Fruit fly (Drosophila melanogaster): ENCODE measurements around the gene CG31668.
A peak's percentile ranks its signal among the peaks of the same experiment; 100 is the strongest.

CG31668 gene

DNA sequence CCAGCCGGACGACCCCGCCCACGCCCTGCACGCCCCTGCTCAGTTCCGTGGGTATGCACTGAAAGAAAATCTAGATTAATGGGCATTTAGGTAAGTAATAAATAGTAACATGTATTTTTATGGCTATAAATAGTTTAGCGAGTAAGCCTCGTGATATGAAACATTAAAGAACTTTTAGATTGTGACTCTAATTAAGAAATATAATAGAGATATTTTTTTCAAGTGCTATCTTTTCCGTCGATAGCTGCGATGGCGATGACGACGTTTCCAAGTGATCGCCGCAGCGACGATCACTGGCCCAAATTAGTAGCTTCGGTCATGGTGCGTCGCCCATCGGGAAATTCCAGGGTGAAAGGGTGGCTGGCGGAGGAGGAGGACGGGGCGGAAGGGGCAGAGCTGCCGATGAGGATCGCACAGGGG lies 25.8 kb downstream of the CG31668 start (continued):
- TF ChIP-seq ash1 (GFP tag; optimal IDR thresholded peaks at IDR 0.05) (no peak), CG6254 (GFP tag; optimal IDR thresholded peaks at IDR 0.05) (peak; percentile 84), bigmax (GFP tag; optimal IDR thresholded peaks at IDR 0.05) (no peak), CG11085 (GFP tag; IDR thresholded peaks at IDR 0.05) (peak; percentile 63; the same call in 1 of the 2 replicates), CG14050 (GFP tag; IDR thresholded peaks at IDR 0.05) (peak; percentile 80), CG15479 (GFP tag; optimal IDR thresholded peaks at IDR 0.05) (no peak), Bteb2 (GFP tag; optimal IDR thresholded peaks at IDR 0.05) (peak; percentile 58), CG9932 (GFP tag; IDR thresholded peaks at IDR 0.05) (peak; percentile 73), fu2 (GFP tag; optimal IDR thresholded peaks at IDR 0.05) (no peak), Ssrp (tag; optimal IDR thresholded peaks at IDR 0.05) (peak; percentile 93), CG11456 (GFP tag; IDR thresholded peaks at IDR 0.05) (peak; percentile 86), vvl (GFP tag; IDR thresholded peaks at IDR 0.05) (peak; percentile 96), CoRest (tag; optimal IDR thresholded peaks at IDR 0.05) (peak; percentile 86), zfh2 (GFP tag; optimal IDR thresholded peaks at IDR 0.05) (peak; percentile 9), vnd (GFP tag; IDR thresholded peaks at IDR 0.05; ENCODE audit: partially characterized antibody) (no peak), CG12659 (GFP tag; optimal IDR thresholded peaks at IDR 0.05) (peak; percentile 72), CG9215 (GFP tag; IDR thresholded peaks at IDR 0.05) (peak; percentile 66), lola (GFP tag; optimal IDR thresholded peaks at IDR 0.05) (peak in 1 of 3 experiments; percentile 93), H15 (GFP tag; IDR thresholded peaks at IDR 0.05) (peak; percentile 88), z (GFP tag; IDR thresholded peaks at IDR 0.05) (peak; percentile 71; the same call in 2 of the 3 replicates), Dip3 (GFP tag; optimal IDR thresholded peaks at IDR 0.05) (peak; percentile 66), CG7963 (GFP tag; IDR thresholded peaks at IDR 0.05; ENCODE audit: partially characterized antibody) (no peak), CG15514 (GFP tag; optimal IDR thresholded peaks at IDR 0.05) (peak; percentile 74), Abd-B (GFP tag; optimal IDR thresholded peaks at IDR 0.05) (peak; percentile 85), D19B (GFP tag; optimal IDR thresholded peaks at IDR 0.05) (peak; percentile 21), esg (GFP tag; conservative IDR thresholded peaks at IDR 0.05) (peak; percentile 89), sqz (GFP tag; optimal IDR thresholded peaks at IDR 0.05) (peak; percentile 84), Ets97D (GFP tag; optimal IDR thresholded peaks at IDR 0.05) (peak; percentile 62), bowl (GFP tag; IDR thresholded peaks at IDR 0.05) (peak; percentile 39; the same call in 1 of the 2 replicates), Awh (GFP tag; IDR thresholded peaks at IDR 0.05) (peak; percentile 88), Camta (GFP tag; optimal IDR thresholded peaks at IDR 0.05) (peak; percentile 81), CG10654 (GFP tag; optimal IDR thresholded peaks at IDR 0.05) (peak; percentile 83), sr (GFP tag; IDR thresholded peaks at IDR 0.05) (peak; percentile 87), zfh1 (GFP tag; IDR thresholded peaks at IDR 0.05) (peak; percentile 93), CG8924 (tag; optimal IDR thresholded peaks at IDR 0.05) (peak; percentile 93), Side (GFP tag; optimal IDR thresholded peaks at IDR 0.05) (peak; percentile 71), ATbp (GFP tag; optimal IDR thresholded peaks at IDR 0.05) (peak; percentile 95), CG3163 (GFP tag; optimal IDR thresholded peaks at IDR 0.05) (peak; percentile 9), seq (GFP tag; IDR thresholded peaks at IDR 0.05) (peak; percentile 80), Optix (GFP tag; IDR thresholded peaks at IDR 0.05) (peak; percentile 56; the same call in 2 of the 3 replicates), CG15011 (GFP tag; optimal IDR thresholded peaks at IDR 0.05) (peak; percentile 86), E2f1 (GFP tag; IDR thresholded peaks at IDR 0.05) (peak; percentile 82), CG8944 (GFP tag; optimal IDR thresholded peaks at IDR 0.05) (peak; percentile 57), CG13287 (GFP tag; IDR thresholded peaks at IDR 0.05; ENCODE audit: partially characterized antibody) (no peak), CG16779 (GFP tag; IDR thresholded peaks at IDR 0.05) (peak; percentile 73; the same call in 1 of the 2 replicates), aop (GFP tag; IDR thresholded peaks at IDR 0.05) (peak; percentile 93), scrt (GFP tag; optimal IDR thresholded peaks at IDR 0.05) (peak; percentile 82), CG6813 (GFP tag; optimal IDR thresholded peaks at IDR 0.05) (peak; percentile 87), CG34376 (GFP tag; optimal IDR thresholded peaks at IDR 0.05) (no peak), knrl (GFP tag; IDR thresholded peaks at IDR 0.05; ENCODE audit: partially characterized antibody) (no peak)
